Worm (Caenorhabditis elegans): ENCODE data around the gene Y39A1A.16.

- no peak for TF ChIP-seq egl-27 (tag; optimal IDR thresholded peaks at IDR 0.05)
- TF ChIP-seq unc-62 (GFP tag; optimal IDR thresholded peaks at IDR 0.05) = no peak
- TF ChIP-seq nhr-11 (tag; optimal IDR thresholded peaks at IDR 0.05) = no peak
- TF ChIP-seq nhr-10 (tag; optimal IDR thresholded peaks at IDR 0.05) = no peak
- TF ChIP-seq nhr-25 (tag; optimal IDR thresholded peaks at IDR 0.05) = no peak
These were observed 21.4 kb upstream of the Y39A1A.16 start for ce11 chrIII:10657661-10658060.
